Worm (Caenorhabditis elegans): Measurements from ENCODE around the gene M04G7.1.

ce11 chrIV:425052-425451 lies 30.5 kb upstream of the M04G7.1 start, which contains the start of gene daf-18:
- TF ChIP-seq nfya-1 (tag; optimal IDR thresholded peaks at IDR 0.05) = no peak
- TF ChIP-seq tbx-2 (tag; optimal IDR thresholded peaks at IDR 0.05) = no peak
- no peak for TF ChIP-seq fkh-10 (GFP tag; optimal IDR thresholded peaks at IDR 0.05)
- TF ChIP-seq ceh-6 (GFP tag; optimal IDR thresholded peaks at IDR 0.05) = no peak
- TF ChIP-seq pha-2 (tag; optimal IDR thresholded peaks at IDR 0.05) = no peak
- no peak for TF ChIP-seq fkh-6 (tag; optimal IDR thresholded peaks at IDR 0.05)
- TF ChIP-seq ama-1 (optimal IDR thresholded peaks at IDR 0.05) = no peak
- no peak for TF ChIP-seq nhr-232 (tag; optimal IDR thresholded peaks at IDR 0.05)
- TF ChIP-seq dve-1 (tag; optimal IDR thresholded peaks at IDR 0.05) = peak; percentile 3

Data from whole organism, late embryonic.